Fruit fly (Drosophila melanogaster): ENCODE results near the gene Mi-2.

Gene Mi-2

dm6 chr3L:19932917-19933316 is 22.9 kb upstream of the Mi-2 start (continued):
- no peak for TF ChIP-seq chif (GFP tag; optimal IDR thresholded peaks at IDR 0.05)
- no peak for TF ChIP-seq Dad (GFP tag; optimal IDR thresholded peaks at IDR 0.05)
- peak; percentile 23 for TF ChIP-seq CG6854 (GFP tag; optimal IDR thresholded peaks at IDR 0.05)
- no peak for TF ChIP-seq tx (GFP tag; optimal IDR thresholded peaks at IDR 0.05)
- TF ChIP-seq pan (optimal IDR thresholded peaks at IDR 0.05) = no peak
- peak in 1 of 2 experiments; percentile 36 for TF ChIP-seq pan (GFP tag; optimal IDR thresholded peaks at IDR 0.05 in 1 of 2, IDR thresholded peaks at IDR 0.05 in 1 of 2)
- peak; percentile 2 for TF ChIP-seq NK7.1 (GFP tag; optimal IDR thresholded peaks at IDR 0.05)
- peak; percentile 66; the same call in 1 of the 2 replicates for TF ChIP-seq CG14014 (GFP tag; IDR thresholded peaks at IDR 0.05)
- TF ChIP-seq Nf-YA (GFP tag; IDR thresholded peaks at IDR 0.05) = peak; percentile 49; the same call in 1 of the 2 replicates
- peak; percentile 34 for TF ChIP-seq CG10543 (GFP tag; optimal IDR thresholded peaks at IDR 0.05)
- TF ChIP-seq slbo (GFP tag; IDR thresholded peaks at IDR 0.05) = no peak
- no peak; the same call in 1 of the 2 replicates for TF ChIP-seq Adf1 (GFP tag; IDR thresholded peaks at IDR 0.05)
- TF ChIP-seq Myb (GFP tag; optimal IDR thresholded peaks at IDR 0.05) = no peak
- TF ChIP-seq CG14710 (tag; optimal IDR thresholded peaks at IDR 0.05) = peak; percentile 8
- TF ChIP-seq CG18476 (GFP tag; optimal IDR thresholded peaks at IDR 0.05) = no peak
- TF ChIP-seq disco-r (GFP tag; optimal IDR thresholded peaks at IDR 0.05) = no peak
- no peak for TF ChIP-seq pho (GFP tag; optimal IDR thresholded peaks at IDR 0.05)
- peak; percentile 18 for TF ChIP-seq CTCF (GFP tag; optimal IDR thresholded peaks at IDR 0.05)
- TF ChIP-seq Hand (GFP tag; optimal IDR thresholded peaks at IDR 0.05) = no peak
- TF ChIP-seq unc-4 (GFP tag; IDR thresholded peaks at IDR 0.05; ENCODE audit: partially characterized antibody) = no peak
- TF ChIP-seq dmrt11E (tag; optimal IDR thresholded peaks at IDR 0.05) = no peak
- peak; percentile 14; the same call in 1 of the 2 replicates for TF ChIP-seq CG31441 (GFP tag; IDR thresholded peaks at IDR 0.05)
- TF ChIP-seq CG10654 (GFP tag; optimal IDR thresholded peaks at IDR 0.05) = no peak
- no peak for TF ChIP-seq Hr3 (GFP tag; optimal IDR thresholded peaks at IDR 0.05)
- no peak for TF ChIP-seq tgo (GFP tag; IDR thresholded peaks at IDR 0.05)
- TF ChIP-seq Doc2 (GFP tag; IDR thresholded peaks at IDR 0.05) = no peak
- no peak for TF ChIP-seq slp2 (GFP tag; optimal IDR thresholded peaks at IDR 0.05)
- no peak for TF ChIP-seq CG17802 (tag; optimal IDR thresholded peaks at IDR 0.05)
- no peak for TF ChIP-seq ssp (GFP tag; IDR thresholded peaks at IDR 0.05)
- TF ChIP-seq CG17829 (tag; optimal IDR thresholded peaks at IDR 0.05) = no peak
- peak; percentile 48 for TF ChIP-seq CG4707 (GFP tag; optimal IDR thresholded peaks at IDR 0.05)
- TF ChIP-seq fu2 (GFP tag; optimal IDR thresholded peaks at IDR 0.05) = no peak
- no peak for TF ChIP-seq yki (optimal IDR thresholded peaks at IDR 0.05)
- no peak for TF ChIP-seq Mes4 (GFP tag; optimal IDR thresholded peaks at IDR 0.05)
- TF ChIP-seq CrebB (tag; optimal IDR thresholded peaks at IDR 0.05) = peak; percentile 64
- TF ChIP-seq HLH3B (GFP tag; IDR thresholded peaks at IDR 0.05) = peak; percentile 41; the same call in 1 of the 2 replicates
- no peak for TF ChIP-seq Dek (tag; optimal IDR thresholded peaks at IDR 0.05)
- TF ChIP-seq CG4820 (GFP tag; optimal IDR thresholded peaks at IDR 0.05) = no peak
- peak; percentile 55 for TF ChIP-seq nau (GFP tag; optimal IDR thresholded peaks at IDR 0.05)
- no peak for TF ChIP-seq ac (GFP tag; optimal IDR thresholded peaks at IDR 0.05)
- no peak for TF ChIP-seq crp (GFP tag; optimal IDR thresholded peaks at IDR 0.05)
- TF ChIP-seq dati (GFP tag; IDR thresholded peaks at IDR 0.05) = no peak
- peak; percentile 64 for TF ChIP-seq CG13296 (GFP tag; optimal IDR thresholded peaks at IDR 0.05)
- peak; percentile 29 for TF ChIP-seq kah (GFP tag; optimal IDR thresholded peaks at IDR 0.05)
- TF ChIP-seq NFAT (GFP tag; IDR thresholded peaks at IDR 0.05) = no peak
- peak; percentile 49 for TF ChIP-seq unpg (GFP tag; optimal IDR thresholded peaks at IDR 0.05)
- TF ChIP-seq MESR4 (GFP tag; optimal IDR thresholded peaks at IDR 0.05) = no peak
- peak; percentile 56 for TF ChIP-seq CG6813 (GFP tag; optimal IDR thresholded peaks at IDR 0.05)
- TF ChIP-seq CG15696 (tag; optimal IDR thresholded peaks at IDR 0.05) = no peak
- TF ChIP-seq Sin3A (optimal IDR thresholded peaks at IDR 0.05) = no peak
- peak; percentile 0 for TF ChIP-seq eyg (GFP tag; optimal IDR thresholded peaks at IDR 0.05)
- TF ChIP-seq Xbp1 (GFP tag; optimal IDR thresholded peaks at IDR 0.05) = no peak
- no peak for TF ChIP-seq CG1832 (GFP tag; optimal IDR thresholded peaks at IDR 0.05)

All from whole organism, embryonic.